Worm (Caenorhabditis elegans) whole organism, L2 larva: Measurements from ENCODE around the gene srm-5.

ENCODE experiments used
- aly-2 ChIP-seq: fragments of 150-350 bp; optimal IDR thresholded peaks from 2 replicates; lab custom pipeline; 2014; ENCODE audit warnings: missing biosample characterization, missing genetic modification characterization
- ceh-82 ChIP-seq: fragments of 150-350 bp; optimal IDR thresholded peaks from 2 replicates; lab custom pipeline; 2014; ENCODE audit warnings: missing biosample characterization, missing genetic modification characterization
- fos-1 ChIP-seq: fragments of 150-350 bp; optimal IDR thresholded peaks from 2 replicates; lab custom pipeline; 2014; ENCODE audit warnings: missing biosample characterization, missing genetic modification characterization
- lsy-2 ChIP-seq, 2 experiments: fragments of 150-350 bp in 1 of 2; sonication (generic microtip) in 1 of 2; optimal IDR thresholded peaks; 2 replicates each; lab custom pipeline; 2014 to 2017; ENCODE audit warnings: missing biosample characterization in 2 of 2, missing genetic modification characterization in 2 of 2
- mab-5 ChIP-seq: fragments of 150-350 bp; optimal IDR thresholded peaks from 2 replicates; lab custom pipeline; 2014; ENCODE audit warnings: missing biosample characterization, missing genetic modification characterization
- nhr-6 ChIP-seq: fragments of 150-350 bp; optimal IDR thresholded peaks from 2 replicates; lab custom pipeline; 2014; ENCODE audit warnings: missing biosample characterization, missing genetic modification characterization
- sma-9 ChIP-seq, 2 experiments: fragments of 150-350 bp in 1 of 2; sonication (generic microtip) in 1 of 2; optimal IDR thresholded peaks; 2 replicates each; lab custom pipeline; 2014 to 2016; ENCODE audit warnings: missing genetic modification characterization in 2 of 2, mild to moderate bottlenecking in 1 of 2, missing biosample characterization in 1 of 2, missing compliant biosample characterization in 1 of 2, missing genetic modification reagents in 1 of 2, moderate library complexity in 1 of 2

- TF ChIP-seq fos-1 (tag; lab: Kevin White, UChicago) (no peak), lsy-2 (tag; optimal IDR thresholded peaks at IDR 0.05; lab: Kevin White, UChicago) (no peak), mab-5 (tag; lab: Kevin White, UChicago) (no peak), ceh-82 (no peak), aly-2 (no peak), nhr-6 (tag; lab: Kevin White, UChicago) (no peak), sma-9 (GFP tag; optimal IDR thresholded peaks at IDR 0.05; lab: Kevin White, UChicago) (no peak), sma-9 (tag; optimal IDR thresholded peaks at IDR 0.05; lab: Kevin White, UChicago) (no peak)
Observed at ce11 chrV:14299569-14300064, 35.4 kb upstream of the srm-5 start, which contains the start of the genes spig-3 and F14D7.12.
